Worm (Caenorhabditis elegans) whole organism, L2 larva: ENCODE data around the gene sre-51.

Experiments used
- ama-1 ChIP-seq: fragments of 150-350 bp; optimal IDR thresholded peaks from 2 replicates; lab custom pipeline; 2018; ENCODE audit warnings: inconsistent platforms
- fos-1 ChIP-seq: fragments of 150-350 bp; optimal IDR thresholded peaks from 2 replicates; lab custom pipeline; 2014; ENCODE audit warnings: missing biosample characterization, missing genetic modification characterization

ce11 chrII:12362262-12362661, 50.6 kb downstream of the sre-51 start:
- TF ChIP-seq ama-1 (lab: Kevin White, UChicago): no peak
- no peak for TF ChIP-seq fos-1 (tag; lab: Kevin White, UChicago)
